Fruit fly (Drosophila melanogaster) whole organism, wandering third instar larva: ENCODE results near the gene foxo.

Source experiments
- Abd-B ChIP-seq: fragments of >200 bp; optimal IDR thresholded peaks from 2 replicates; lab custom pipeline; 2017; ENCODE audit warnings: missing biosample characterization, missing genetic modification characterization
- CG32264 ChIP-seq: fragments of 200-800 bp; sonication (Bioruptor generic); optimal IDR thresholded peaks from 2 replicates; lab custom pipeline; 2016; ENCODE audit warnings: missing biosample characterization, missing genetic modification characterization
- CG9705 ChIP-seq: fragments of 200-800 bp; sonication (Bioruptor generic); optimal IDR thresholded peaks from 2 replicates; lab custom pipeline; 2018; ENCODE audit warnings: missing biosample characterization, mild to moderate bottlenecking, missing genetic modification characterization
- CrebA ChIP-seq: fragments of 200-800 bp; sonication (Bioruptor generic); optimal IDR thresholded peaks from 2 replicates; lab custom pipeline; 2016; ENCODE audit warnings: missing biosample characterization, mild to moderate bottlenecking, missing genetic modification characterization, borderline replicate concordance
- Dfd ChIP-seq: fragments of >200 bp; optimal IDR thresholded peaks from 2 replicates; lab custom pipeline; 2017; ENCODE audit warnings: missing biosample characterization, missing genetic modification characterization
- GATAd ChIP-seq: sonication (Bioruptor generic); optimal IDR thresholded peaks from 2 replicates; lab custom pipeline; 2016; ENCODE audit warnings: missing biosample characterization, missing genetic modification characterization
- HLH106 ChIP-seq: fragments of 200-800 bp; optimal IDR thresholded peaks from 3 replicates; lab custom pipeline; 2019; ENCODE audit warnings: missing biosample characterization, mild to moderate bottlenecking, missing genetic modification characterization, moderate library complexity
- Hnf4 ChIP-seq: fragments of 200-800 bp; sonication (Bioruptor generic); optimal IDR thresholded peaks from 2 replicates; lab custom pipeline; 2016; ENCODE audit warnings: missing biosample characterization, mild to moderate bottlenecking, missing genetic modification characterization
- Hr78 ChIP-seq: fragments of >200 bp; optimal IDR thresholded peaks from 2 replicates; lab custom pipeline; 2017; ENCODE audit warnings: missing biosample characterization, missing genetic modification characterization
- Hr83 ChIP-seq: fragments of 200-300 bp; sonication (Bioruptor generic); optimal IDR thresholded peaks from 2 replicates; lab custom pipeline; 2016; ENCODE audit warnings: missing biosample characterization, mild to moderate bottlenecking, missing genetic modification characterization, moderate library complexity; ENCODE audit not compliant: poor library complexity, severe bottlenecking
- Mio ChIP-seq: sonication (Bioruptor generic); optimal IDR thresholded peaks from 2 replicates; lab custom pipeline; 2016; ENCODE audit warnings: missing biosample characterization, missing genetic modification characterization
- Myc ChIP-seq: fragments of >200 bp; optimal IDR thresholded peaks from 2 replicates; lab custom pipeline; 2017
- OdsH ChIP-seq: fragments of 200-800 bp; sonication (Bioruptor generic); optimal IDR thresholded peaks from 2 replicates; lab custom pipeline; 2016; ENCODE audit warnings: missing biosample characterization, mild to moderate bottlenecking, missing genetic modification characterization
- Rel ChIP-seq, 2 experiments: fragments of 200-800 bp; sonication (Bioruptor generic) in 1 of 2; optimal IDR thresholded peaks; 2 replicates in 1 of 2; 3 replicates in 1 of 2; lab custom pipeline; 2016 to 2019; ENCODE audit warnings: mild to moderate bottlenecking in 2 of 2, missing biosample characterization in 2 of 2, missing genetic modification characterization in 2 of 2, moderate library complexity in 1 of 2
- Sp1 ChIP-seq: fragments of 200-800 bp; sonication (Bioruptor generic); optimal IDR thresholded peaks from 3 replicates; lab custom pipeline; 2019; ENCODE audit warnings: missing biosample characterization, mild to moderate bottlenecking, missing genetic modification characterization, moderate library complexity
- br ChIP-seq: fragments of 200-800 bp; sonication (Bioruptor generic); optimal IDR thresholded peaks from 2 replicates; lab custom pipeline; 2016; ENCODE audit warnings: missing biosample characterization, missing genetic modification characterization
- brk ChIP-seq: fragments of 200-800 bp; sonication (Bioruptor generic); optimal IDR thresholded peaks from 2 replicates; lab custom pipeline; 2016; ENCODE audit warnings: missing biosample characterization, mild to moderate bottlenecking, missing genetic modification characterization
- dl ChIP-seq, 2 experiments: fragments of 175-275, 200-275 bp in 1 of 2; fragments of 200-275 bp in 1 of 2; sonication (Bioruptor generic); optimal IDR thresholded peaks; lab custom pipeline; 2018; ENCODE audit warnings: mild to moderate bottlenecking in 2 of 2, missing biosample characterization in 2 of 2, missing genetic modification characterization in 2 of 2, moderate library complexity in 2 of 2; ENCODE audit not compliant: partially characterized antibody in 2 of 2, insufficient read depth in 1 of 2
- dmrt93B ChIP-seq: fragments of 200-800 bp; sonication (Bioruptor generic); optimal IDR thresholded peaks from 2 replicates; lab custom pipeline; 2018; ENCODE audit warnings: missing biosample characterization, mild to moderate bottlenecking, missing genetic modification characterization
- dsf ChIP-seq: sonication (Bioruptor generic); optimal IDR thresholded peaks from 2 replicates; lab custom pipeline; 2016; ENCODE audit warnings: missing biosample characterization, missing genetic modification characterization, borderline replicate concordance
- ey ChIP-seq: fragments of 200-800 bp; sonication (Bioruptor generic); optimal IDR thresholded peaks from 2 replicates; lab custom pipeline; 2016; ENCODE audit warnings: missing biosample characterization, missing genetic modification characterization
- foxo ChIP-seq, 2 experiments: fragments of 200-800 bp; sonication (Bioruptor generic); optimal IDR thresholded peaks; 2 replicates in 1 of 2; 3 replicates in 1 of 2; lab custom pipeline; 2016 to 2017; ENCODE audit warnings: missing biosample characterization in 2 of 2, missing genetic modification characterization in 2 of 2
- fru ChIP-seq: fragments of 200-800 bp; sonication (Bioruptor generic); optimal IDR thresholded peaks from 3 replicates; lab custom pipeline; 2016; ENCODE audit warnings: missing biosample characterization, mild to moderate bottlenecking, missing genetic modification characterization
- jim ChIP-seq: fragments of 175-275, 200-325 bp; sonication (Bioruptor generic); optimal IDR thresholded peaks from 2 replicates; lab custom pipeline; 2016; ENCODE audit warnings: missing biosample characterization, mild to moderate bottlenecking, missing genetic modification characterization
- lola ChIP-seq: fragments of >200 bp; optimal IDR thresholded peaks from 2 replicates; lab custom pipeline; 2017; ENCODE audit warnings: missing biosample characterization, missing genetic modification characterization
- psq ChIP-seq: fragments of 200-800 bp; sonication (Bioruptor generic); optimal IDR thresholded peaks from 3 replicates; lab custom pipeline; 2017; ENCODE audit warnings: missing biosample characterization, mild to moderate bottlenecking, missing genetic modification characterization, moderate library complexity
- rgr ChIP-seq: fragments of 200-800 bp; sonication (Bioruptor generic); optimal IDR thresholded peaks from 3 replicates; lab custom pipeline; 2016; ENCODE audit warnings: missing biosample characterization, mild to moderate bottlenecking, missing genetic modification characterization
- sv ChIP-seq: fragments of 200-800 bp; sonication (Bioruptor generic); optimal IDR thresholded peaks from 3 replicates; lab custom pipeline; 2016; ENCODE audit warnings: missing biosample characterization, missing genetic modification characterization
- tai ChIP-seq: sonication (Bioruptor generic); optimal IDR thresholded peaks from 2 replicates; lab custom pipeline; 2016; ENCODE audit warnings: missing biosample characterization, missing genetic modification characterization
- usp ChIP-seq: fragments of >200 bp; optimal IDR thresholded peaks from 2 replicates; lab custom pipeline; 2017; ENCODE audit warnings: missing biosample characterization, missing genetic modification characterization
- woc ChIP-seq: sonication (Bioruptor generic); optimal IDR thresholded peaks from 2 replicates; lab custom pipeline; 2016; ENCODE audit warnings: missing biosample characterization, mild to moderate bottlenecking, missing genetic modification characterization

Gene foxo

dm6 chr3R:14088887-14089567 is 32.3 kb downstream of the foxo start, which contains the start of gene Npc2b:
Npc2b (plus strand) TSS chr3R:14089517.
- no peak for TF ChIP-seq dsf (GFP tag; lab: Kevin White, UChicago)
- peak in 1 of 2 experiments; percentile 61 for TF ChIP-seq foxo (GFP tag; optimal IDR thresholded peaks at IDR 0.05; lab: Kevin White, UChicago)
- TF ChIP-seq Hnf4 = peak; percentile 5
- TF ChIP-seq Myc (lab: Kevin White, UChicago) = peak; percentile 81
- TF ChIP-seq HLH106 (tag; lab: Kevin White, UChicago) = peak; percentile 18
- TF ChIP-seq ey (GFP tag; lab: Kevin White, UChicago) = peak; percentile 38
- peak; percentile 31 for TF ChIP-seq Hr83 (GFP tag; lab: Kevin White, UChicago)
- peak; percentile 52 for TF ChIP-seq fru
- peak; percentile 2 for TF ChIP-seq CG9705 (GFP tag; lab: Kevin White, UChicago)
- TF ChIP-seq lola (GFP tag; lab: Kevin White, UChicago) = no peak
- TF ChIP-seq OdsH = peak; percentile 45
- no peak for TF ChIP-seq CrebA (GFP tag; lab: Kevin White, UChicago)
- TF ChIP-seq br = peak; percentile 35
- TF ChIP-seq dmrt93B (GFP tag; lab: Kevin White, UChicago) = peak; percentile 38
- no peak for TF ChIP-seq CG32264
- peak; percentile 61 for TF ChIP-seq rgr (GFP tag; lab: Kevin White, UChicago)
- peak; percentile 7 for TF ChIP-seq psq (GFP tag; lab: Kevin White, UChicago)
- peak; percentile 5 for TF ChIP-seq sv (GFP tag; lab: Kevin White, UChicago)

- TF ChIP-seq tai (GFP tag; lab: Kevin White, UChicago) (no peak), usp (no peak), Mio (GFP tag; lab: Kevin White, UChicago) (no peak), foxo (GFP tag; optimal IDR thresholded peaks at IDR 0.05; lab: Kevin White, UChicago) (no peak), jim (GFP tag; lab: Kevin White, UChicago) (no peak), CG9705 (GFP tag; lab: Kevin White, UChicago) (no peak), fru (no peak), GATAd (GFP tag; lab: Kevin White, UChicago) (no peak), br (no peak), Sp1 (no peak), Hnf4 (no peak), Dfd (GFP tag; lab: Kevin White, UChicago) (no peak)
Measured at dm6 chr3R:14095428-14095827, 38.7 kb downstream of the foxo start.

dm6 chr3R:14095916-14096315 is 39.2 kb downstream of the foxo start:
- no peak for TF ChIP-seq Hr78 (GFP tag; lab: Kevin White, UChicago)
- TF ChIP-seq psq (GFP tag; lab: Kevin White, UChicago) = no peak
- no peak for TF ChIP-seq ey (GFP tag; lab: Kevin White, UChicago)
- no peak for TF ChIP-seq Dfd (GFP tag; lab: Kevin White, UChicago)
- TF ChIP-seq GATAd (GFP tag; lab: Kevin White, UChicago) = no peak
- TF ChIP-seq dl (GFP tag; optimal IDR thresholded peaks at IDR 0.05; lab: Kevin White, UChicago; ENCODE audit: insufficient read depth in 1 of 2, partially characterized antibody in 2 of 2) = no peak
- no peak for TF ChIP-seq jim (GFP tag; lab: Kevin White, UChicago)
- no peak for TF ChIP-seq foxo (GFP tag; optimal IDR thresholded peaks at IDR 0.05; lab: Kevin White, UChicago)
- TF ChIP-seq Abd-B (GFP tag; lab: Kevin White, UChicago) = no peak
- TF ChIP-seq Sp1 = no peak
- no peak for TF ChIP-seq dmrt93B (GFP tag; lab: Kevin White, UChicago)
- TF ChIP-seq br = no peak
- TF ChIP-seq, all 38 proteins: peak for 0

- TF ChIP-seq foxo (GFP tag; optimal IDR thresholded peaks at IDR 0.05; lab: Kevin White, UChicago) = no peak
- TF ChIP-seq br = no peak
- TF ChIP-seq usp = no peak
- no peak for TF ChIP-seq Hr78 (GFP tag; lab: Kevin White, UChicago)
Measured at dm6 chr3R:14096792-14097191, 40.0 kb downstream of the foxo start, which contains the start of gene CCHa1. CCHa1 (minus strand) TSS chr3R:14096835.

dm6 chr3R:14097980-14098379 is 41.2 kb downstream of the foxo start, which contains the start of gene CG9920:
CG9920 (minus strand) TSS chr3R:14098080.
- no peak for TF ChIP-seq brk
- TF ChIP-seq Rel (GFP tag; optimal IDR thresholded peaks at IDR 0.05; lab: Kevin White, UChicago) = no peak
- TF ChIP-seq Rel (tag; optimal IDR thresholded peaks at IDR 0.05; lab: Kevin White, UChicago) = no peak
- no peak for TF ChIP-seq Abd-B (GFP tag; lab: Kevin White, UChicago)
- no peak for TF ChIP-seq jim (GFP tag; lab: Kevin White, UChicago)
- TF ChIP-seq psq (GFP tag; lab: Kevin White, UChicago) = no peak
- TF ChIP-seq CG32264 = no peak
- TF ChIP-seq woc (GFP tag; lab: Kevin White, UChicago) = no peak
- TF ChIP-seq OdsH = no peak
